Worm (Caenorhabditis elegans) whole organism, young adult: ENCODE measurements around the gene ZK816.3.

Source experiments
- D2030.7 ChIP-seq: fragments of 200-800 bp; sonication (Bioruptor generic); IDR thresholded peaks from 2 replicates; pipeline ENCODE4 v1.3.6; 2022; ENCODE audit warnings: missing genetic modification reagents, missing genetic modification characterization, missing compliant biosample characterization
- F49E8.2 ChIP-seq: sonication (generic microtip); optimal IDR thresholded peaks from 3 replicates; lab custom pipeline; 2017; ENCODE audit warnings: missing genetic modification characterization, mild to moderate bottlenecking, missing compliant biosample characterization, antibody characterized with exemption, moderate library complexity; ENCODE audit not compliant: insufficient read depth
- K11D2.4 ChIP-seq: fragments of 200-800 bp; sonication (Bioruptor generic); IDR thresholded peaks from 2 replicates; pipeline ENCODE4 v1.3.6; 2022; ENCODE audit warnings: missing genetic modification reagents, missing genetic modification characterization, missing compliant biosample characterization
- Y56A3A.18 ChIP-seq: fragments of 200-800 bp; sonication (Bioruptor generic); IDR thresholded peaks from 2 replicates; pipeline ENCODE4 v1.3.6; 2022; ENCODE audit warnings: missing genetic modification reagents, missing genetic modification characterization, missing compliant biosample characterization
- aptf-3 ChIP-seq: fragments of 200-800 bp; sonication (Bioruptor generic); IDR thresholded peaks from 2 replicates; pipeline ENCODE4 v1.3.6; 2022; ENCODE audit warnings: missing genetic modification characterization, missing compliant biosample characterization
- bed-2 ChIP-seq: fragments of 200-800 bp; sonication (Bioruptor generic); IDR thresholded peaks from 2 replicates; pipeline ENCODE4 v1.3.6; 2022; ENCODE audit warnings: missing genetic modification reagents, missing genetic modification characterization, missing compliant biosample characterization
- cebp-2 ChIP-seq: fragments of 200-800 bp; sonication (Bioruptor generic); IDR thresholded peaks from 2 replicates; pipeline ENCODE4 v1.3.6; 2022; ENCODE audit warnings: missing genetic modification characterization, missing compliant biosample characterization
- dpl-1 ChIP-seq: fragments of 150-350 bp; optimal IDR thresholded peaks from 2 replicates; lab custom pipeline; 2014; ENCODE audit warnings: missing biosample characterization, missing genetic modification reagents, missing genetic modification characterization
- mel-28 ChIP-seq: sonication (generic microtip); optimal IDR thresholded peaks from 2 replicates; lab custom pipeline; 2016; ENCODE audit warnings: borderline replicate concordance, mild to moderate bottlenecking, missing genetic modification characterization, missing compliant biosample characterization
- nfyb-1 ChIP-seq: fragments of 200-800 bp; sonication (Bioruptor generic); IDR thresholded peaks from 2 replicates; pipeline ENCODE4 v1.3.6; 2022; ENCODE audit warnings: missing genetic modification reagents, missing genetic modification characterization, missing compliant biosample characterization
- snpc-4 ChIP-seq, 5 experiments: fragments of 150-350 bp in 1 of 5; sonication (generic microtip) in 4 of 5; optimal IDR thresholded peaks; 2 replicates each; lab custom pipeline; 2014 to 2018; ENCODE audit warnings: missing genetic modification characterization in 5 of 5, missing biosample characterization in 3 of 5, antibody characterized with exemption in 2 of 5, mild to moderate bottlenecking in 2 of 5, missing compliant biosample characterization in 2 of 5, missing genotype in 2 of 5, moderate library complexity in 2 of 5, missing genetic modification reagents in 1 of 5
- unc-62 ChIP-seq: fragments of 150-350 bp; optimal IDR thresholded peaks from 2 replicates; lab custom pipeline; 2014; ENCODE audit warnings: missing biosample characterization, missing genetic modification reagents, missing genetic modification characterization

ce11 chrX:3315891-3316657, 32.1 kb upstream of the ZK816.3 start:
- TF ChIP-seq mel-28 (tag; lab: Kevin White, UChicago), result no peak
- no peak for TF ChIP-seq bed-2 (GFP tag; lab: Robert Waterston, UW)
- TF ChIP-seq dpl-1 (GFP tag; lab: Kevin White, UChicago), result no peak
- TF ChIP-seq K11D2.4, result no peak
- TF ChIP-seq snpc-4 (GFP tag; optimal IDR thresholded peaks at IDR 0.05; lab: Kevin White, UChicago), result no peak
- no peak for TF ChIP-seq snpc-4 (tag; optimal IDR thresholded peaks at IDR 0.05; lab: Kevin White, UChicago)
- no peak for TF ChIP-seq unc-62 (GFP tag; lab: Kevin White, UChicago)
- no peak for TF ChIP-seq D2030.7 (GFP tag; lab: Robert Waterston, UW)
- no peak for TF ChIP-seq F49E8.2 (tag; lab: Kevin White, UChicago)
- no peak for TF ChIP-seq cebp-2 (GFP tag; lab: Robert Waterston, UW)
- no peak for TF ChIP-seq aptf-3 (GFP tag; lab: Robert Waterston, UW)
- no peak for TF ChIP-seq nfyb-1 (GFP tag; lab: Robert Waterston, UW)
- TF ChIP-seq Y56A3A.18, result no peak
